Worm (Caenorhabditis elegans) whole organism, L2 larva: ENCODE measurements around the gene pdhk-2.

ENCODE experiments used
- ZK546.5 ChIP-seq: sonication (generic microtip); optimal IDR thresholded peaks from 2 replicates; lab custom pipeline; 2017; ENCODE audit warnings: missing biosample characterization, missing genetic modification characterization
- nhr-12 ChIP-seq: fragments of 150-350 bp; optimal IDR thresholded peaks from 2 replicates; lab custom pipeline; 2014; ENCODE audit warnings: missing biosample characterization, missing genetic modification characterization
- ztf-4 ChIP-seq: fragments of 150-350 bp; optimal IDR thresholded peaks from 2 replicates; lab custom pipeline; 2014; ENCODE audit warnings: missing biosample characterization, missing genetic modification characterization

ce11 chrIII:8780473-8780872, 39.3 kb upstream of the pdhk-2 start:
- TF ChIP-seq ztf-4 (tag; lab: Kevin White, UChicago) (peak; percentile 3), ZK546.5 (tag; lab: Kevin White, UChicago) (no peak), nhr-12 (tag; lab: Kevin White, UChicago) (no peak)
